Fruit fly (Drosophila melanogaster): ENCODE measurements around the gene nrv1.

DNA sequence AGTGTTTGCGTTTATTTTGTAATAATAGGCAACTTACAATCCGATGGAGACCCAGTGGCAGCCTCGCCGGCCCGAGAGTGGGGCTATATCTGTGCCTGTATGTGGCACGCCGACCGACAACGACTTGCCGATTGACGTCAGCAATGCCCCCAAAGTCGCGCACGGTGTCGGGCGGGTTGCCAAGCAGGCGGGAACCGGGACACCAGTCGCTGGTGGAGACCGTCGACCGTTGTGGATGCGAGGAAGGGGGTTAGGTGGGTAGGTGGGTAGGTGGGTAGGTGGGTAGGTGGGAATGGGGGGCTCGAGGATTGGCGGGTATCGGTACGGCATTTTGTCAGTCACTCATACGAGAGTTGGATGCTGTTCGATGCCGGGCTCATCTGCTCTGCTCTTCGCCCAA, 35.6 kb downstream of the nrv1 start:
- TF ChIP-seq Nf-YA (GFP tag; IDR thresholded peaks at IDR 0.05) (no peak), CG7963 (GFP tag; IDR thresholded peaks at IDR 0.05; ENCODE audit: partially characterized antibody) (no peak), toy (GFP tag; IDR thresholded peaks at IDR 0.05) (no peak), pzg (GFP tag; optimal IDR thresholded peaks at IDR 0.05) (no peak), zf30C (GFP tag; optimal IDR thresholded peaks at IDR 0.05) (no peak)
